Worm (Caenorhabditis elegans) whole organism, L3 larva: ENCODE measurements around the gene R02F11.1.
A peak's percentile ranks its signal among the peaks of the same experiment; 100 is the strongest.

ENCODE experiments used
- hmg-11 ChIP-seq: sonication (generic microtip); optimal IDR thresholded peaks from 2 replicates; lab custom pipeline; 2016; ENCODE audit warnings: missing genetic modification characterization, missing compliant biosample characterization
- nhr-28 ChIP-seq: fragments of 150-350 bp; optimal IDR thresholded peaks from 2 replicates; lab custom pipeline; 2014; ENCODE audit warnings: missing biosample characterization, missing genetic modification characterization

ce11 chrV:4826710-4827380, 26.0 kb downstream of the R02F11.1 start, which contains the start of the genes hsp-6 and C37H5.5:
- peak; percentile 58 for TF ChIP-seq hmg-11
- TF ChIP-seq nhr-28 (tag; lab: Kevin White, UChicago) = no peak
